Fruit fly (Drosophila melanogaster) whole organism, embryonic: ENCODE measurements around the gene hyd.

Source experiments
- Asciz ChIP-seq: fragments of 200-800 bp; sonication (Bioruptor generic); optimal IDR thresholded peaks from 2 replicates; lab custom pipeline; 2017; ENCODE audit warnings: missing biosample characterization, mild to moderate bottlenecking, missing genetic modification characterization, missing genetic modification reagents
- Atf6 ChIP-seq: fragments of 200-800 bp; sonication (Bioruptor generic); IDR thresholded peaks from 2 replicates; pipeline ENCODE4 v1.3.6; 2022; ENCODE audit warnings: missing biosample characterization, missing genetic modification characterization
- B-H2 ChIP-seq: fragments of 200-800 bp; sonication (Bioruptor generic); optimal IDR thresholded peaks from 2 replicates; lab custom pipeline; 2018; ENCODE audit warnings: missing biosample characterization, mild to moderate bottlenecking, missing genetic modification characterization
- Bdp1 ChIP-seq: fragments of 200-800 bp; sonication (Bioruptor generic); optimal IDR thresholded peaks from 3 replicates; lab custom pipeline; 2016; ENCODE audit warnings: missing biosample characterization, missing genetic modification characterization
- CG10366 ChIP-seq: fragments of 200-800 bp; sonication (Bioruptor generic); IDR thresholded peaks from 2 replicates; pipeline ENCODE4 v1.3.6; 2022; ENCODE audit warnings: missing biosample characterization, missing genetic modification characterization
- CG12236 ChIP-seq: fragments of 200-800 bp; sonication (Bioruptor generic); optimal IDR thresholded peaks from 2 replicates; lab custom pipeline; 2016; ENCODE audit warnings: missing biosample characterization, missing genetic modification characterization
- CG1233 ChIP-seq: fragments of 200-800 bp; sonication (Bioruptor generic); optimal IDR thresholded peaks from 4 replicates; lab custom pipeline; 2018; ENCODE audit warnings: missing biosample characterization, mild to moderate bottlenecking, missing genetic modification characterization
- CG12942 ChIP-seq: fragments of 200-800 bp; sonication (Bioruptor generic); optimal IDR thresholded peaks from 3 replicates; lab custom pipeline; 2016; ENCODE audit warnings: missing biosample characterization, missing genetic modification characterization
- CG13296 ChIP-seq: fragments of 200-800 bp; sonication (Bioruptor generic); optimal IDR thresholded peaks from 3 replicates; lab custom pipeline; 2018; ENCODE audit warnings: missing biosample characterization, mild to moderate bottlenecking, missing genetic modification characterization
- CG13624 ChIP-seq: fragments of 200-800 bp; sonication (Bioruptor generic); optimal IDR thresholded peaks from 2 replicates; lab custom pipeline; 2016; ENCODE audit warnings: missing biosample characterization, missing genetic modification characterization
- CG15269 ChIP-seq: fragments of 200-800 bp; sonication (Bioruptor generic); optimal IDR thresholded peaks from 2 replicates; lab custom pipeline; 2018; ENCODE audit warnings: missing biosample characterization, mild to moderate bottlenecking, missing genetic modification characterization, moderate library complexity
- CG1602 ChIP-seq: fragments of 200-800 bp; sonication (Bioruptor generic); optimal IDR thresholded peaks from 3 replicates; lab custom pipeline; 2016; ENCODE audit warnings: missing biosample characterization, missing genetic modification characterization
- CG17385 ChIP-seq: fragments of 200-800 bp; sonication (Bioruptor generic); optimal IDR thresholded peaks from 3 replicates; lab custom pipeline; 2018; ENCODE audit warnings: missing biosample characterization, mild to moderate bottlenecking, missing genetic modification characterization
- CG17802 ChIP-seq: fragments of 200-800 bp; sonication (Bioruptor generic); optimal IDR thresholded peaks from 2 replicates; lab custom pipeline; 2018; ENCODE audit warnings: missing biosample characterization, mild to moderate bottlenecking, missing genetic modification characterization, moderate library complexity
- CG2116 ChIP-seq: fragments of 200-800 bp; sonication (Bioruptor generic); optimal IDR thresholded peaks from 3 replicates; lab custom pipeline; 2018; ENCODE audit warnings: missing biosample characterization, mild to moderate bottlenecking, missing genetic modification characterization
- CG2129 ChIP-seq: fragments of 200-800 bp; sonication (Bioruptor generic); IDR thresholded peaks from 2 replicates; pipeline ENCODE4 v1.3.6; 2022; ENCODE audit warnings: missing biosample characterization, missing genetic modification characterization; ENCODE audit not compliant: partially characterized antibody
- CG3281 ChIP-seq: fragments of 200-800 bp; sonication (Bioruptor generic); optimal IDR thresholded peaks from 3 replicates; lab custom pipeline; 2017; ENCODE audit warnings: missing biosample characterization, mild to moderate bottlenecking, missing genetic modification characterization
- CG4404 ChIP-seq: fragments of 200-800 bp; sonication (Bioruptor generic); IDR thresholded peaks from 2 replicates; pipeline ENCODE4 v1.3.6; 2022; ENCODE audit warnings: missing biosample characterization, missing genetic modification characterization
- CG4424 ChIP-seq: fragments of 200-800 bp; sonication (Bioruptor generic); optimal IDR thresholded peaks from 3 replicates; lab custom pipeline; 2016; ENCODE audit warnings: missing biosample characterization, missing genetic modification characterization
- CG4707 ChIP-seq: fragments of 200-800 bp; sonication (Bioruptor generic); optimal IDR thresholded peaks from 2 replicates; lab custom pipeline; 2018; ENCODE audit warnings: missing biosample characterization, mild to moderate bottlenecking, missing genetic modification characterization, moderate library complexity
- CG6854 ChIP-seq: fragments of 200-800 bp; sonication (Bioruptor generic); optimal IDR thresholded peaks from 3 replicates; lab custom pipeline; 2017; ENCODE audit warnings: missing biosample characterization, mild to moderate bottlenecking, missing genetic modification characterization
- CG8478 ChIP-seq: fragments of >200 bp; optimal IDR thresholded peaks from 2 replicates; lab custom pipeline; 2018
- CG9797 ChIP-seq: fragments of 200-800 bp; sonication (Bioruptor generic); optimal IDR thresholded peaks from 3 replicates; lab custom pipeline; 2018; ENCODE audit warnings: missing biosample characterization, mild to moderate bottlenecking, missing genetic modification characterization
- CrebB ChIP-seq: fragments of 200-800 bp; sonication (Bioruptor generic); optimal IDR thresholded peaks from 3 replicates; lab custom pipeline; 2018; ENCODE audit warnings: missing biosample characterization, mild to moderate bottlenecking, missing genetic modification characterization
- Dll ChIP-seq: fragments of 200-800 bp; sonication (Bioruptor generic); IDR thresholded peaks from 4 replicates; pipeline ENCODE4 v1.3.6; 2022; ENCODE audit warnings: missing biosample characterization, missing genetic modification characterization; ENCODE audit not compliant: partially characterized antibody
- Fer1 ChIP-seq: fragments of 200-800 bp; sonication (Bioruptor generic); optimal IDR thresholded peaks from 2 replicates; lab custom pipeline; 2017; ENCODE audit warnings: missing biosample characterization, mild to moderate bottlenecking, missing genetic modification characterization
- MESR4 ChIP-seq: fragments of 200-800 bp; sonication (Bioruptor generic); optimal IDR thresholded peaks from 2 replicates; lab custom pipeline; 2018; ENCODE audit warnings: missing biosample characterization, mild to moderate bottlenecking, missing genetic modification characterization, moderate library complexity
- Sin3A ChIP-seq: fragments of >200 bp; optimal IDR thresholded peaks from 2 replicates; lab custom pipeline; 2018
- Sry-δ ChIP-seq: fragments of 200-800 bp; sonication (Bioruptor generic); optimal IDR thresholded peaks from 2 replicates; lab custom pipeline; 2016; ENCODE audit warnings: missing biosample characterization, missing genetic modification characterization
- az2 ChIP-seq: fragments of 200-800 bp; sonication (Bioruptor generic); optimal IDR thresholded peaks from 3 replicates; lab custom pipeline; 2016; ENCODE audit warnings: missing biosample characterization, missing genetic modification characterization
- bigmax ChIP-seq: fragments of 200-800 bp; sonication (Bioruptor generic); optimal IDR thresholded peaks from 2 replicates; lab custom pipeline; 2018; ENCODE audit warnings: missing biosample characterization, mild to moderate bottlenecking, missing genetic modification characterization
- crp ChIP-seq, 2 experiments: fragments of 200-800 bp; sonication (Bioruptor generic); optimal IDR thresholded peaks; 2 replicates in 1 of 2; 3 replicates in 1 of 2; lab custom pipeline; 2017; ENCODE audit warnings: missing biosample characterization in 2 of 2, missing genetic modification characterization in 2 of 2, mild to moderate bottlenecking in 1 of 2, moderate library complexity in 1 of 2
- fd3F ChIP-seq: fragments of 200-800 bp; sonication (Bioruptor generic); optimal IDR thresholded peaks from 2 replicates; lab custom pipeline; 2018; ENCODE audit warnings: missing biosample characterization, mild to moderate bottlenecking, missing genetic modification characterization, moderate library complexity
- gt ChIP-seq: fragments of 200-800 bp; sonication (Bioruptor generic); IDR thresholded peaks from 2 replicates; pipeline ENCODE4 v1.3.6; 2022; ENCODE audit warnings: missing biosample characterization, missing genetic modification characterization
- hkb ChIP-seq, 2 experiments: fragments of 200-800 bp in 1 of 2; fragments of >200 bp in 1 of 2; sonication (Bioruptor generic) in 1 of 2; IDR thresholded peaks in 1 of 2; optimal IDR thresholded peaks in 1 of 2; 2 replicates each; pipeline versions ENCODE4 v1.3.6 to Lab custom; 2017 to 2022; ENCODE audit warnings: missing biosample characterization in 1 of 2, missing genetic modification characterization in 1 of 2
- lbe ChIP-seq: fragments of 200-800 bp; sonication (Bioruptor generic); optimal IDR thresholded peaks from 2 replicates; lab custom pipeline; 2016; ENCODE audit warnings: missing biosample characterization, mild to moderate bottlenecking, missing genetic modification characterization
- lmd ChIP-seq: fragments of 200-800 bp; sonication (Bioruptor generic); IDR thresholded peaks from 2 replicates; pipeline ENCODE4 v1.3.6; 2022; ENCODE audit warnings: missing biosample characterization, missing genetic modification characterization
- lola ChIP-seq, 3 experiments: fragments of >200 bp in 2 of 3; fragments of 200-800 bp in 1 of 3; sonication (Bioruptor generic) in 1 of 3; optimal IDR thresholded peaks; 2 replicates each; lab custom pipeline; 2017 to 2019; ENCODE audit warnings: missing biosample characterization in 3 of 3, missing genetic modification characterization in 3 of 3, mild to moderate bottlenecking in 1 of 3, moderate library complexity in 1 of 3
- maf-S ChIP-seq: fragments of 200-800 bp; sonication (Bioruptor generic); optimal IDR thresholded peaks from 2 replicates; lab custom pipeline; 2016; ENCODE audit warnings: missing biosample characterization, missing genetic modification characterization
- nerfin-1 ChIP-seq: fragments of 200-800 bp; sonication (Bioruptor generic); optimal IDR thresholded peaks from 3 replicates; lab custom pipeline; 2019; ENCODE audit warnings: missing biosample characterization, mild to moderate bottlenecking, missing genetic modification characterization, moderate library complexity
- odd ChIP-seq: fragments of 200-800 bp; sonication (Bioruptor generic); optimal IDR thresholded peaks from 2 replicates; lab custom pipeline; 2017; ENCODE audit warnings: missing biosample characterization, mild to moderate bottlenecking, missing genetic modification characterization
- pan ChIP-seq, 4 experiments: fragments of >200 bp in 3 of 4; fragments of 200-800 bp in 1 of 4; sonication (Bioruptor generic) in 1 of 4; optimal IDR thresholded peaks in 3 of 4; IDR thresholded peaks in 1 of 4; 2 replicates each; pipeline versions ENCODE4 v1.3.6 to Lab custom; 2017 to 2022; ENCODE audit warnings: missing biosample characterization in 2 of 4, missing genetic modification characterization in 2 of 4, mixed read lengths in 1 of 4
- prd ChIP-seq, 3 experiments: fragments of >200 bp in 2 of 3; fragments of 200-800 bp in 1 of 3; sonication (Bioruptor generic) in 1 of 3; optimal IDR thresholded peaks in 2 of 3; IDR thresholded peaks in 1 of 3; 2 replicates in 2 of 3; 3 replicates in 1 of 3; pipeline versions ENCODE4 v1.3.6 to Lab custom; 2017 to 2022; ENCODE audit warnings: missing biosample characterization in 1 of 3, missing genetic modification characterization in 1 of 3
- schlank ChIP-seq: fragments of 200-800 bp; sonication (Bioruptor generic); optimal IDR thresholded peaks from 2 replicates; lab custom pipeline; 2018; ENCODE audit warnings: missing biosample characterization, mild to moderate bottlenecking, missing genetic modification characterization
- slbo ChIP-seq: fragments of 200-800 bp; sonication (Bioruptor generic); IDR thresholded peaks from 2 replicates; pipeline ENCODE4 v1.3.6; 2022; ENCODE audit warnings: missing biosample characterization, missing genetic modification characterization
- sr ChIP-seq: fragments of 200-800 bp; sonication (Bioruptor generic); IDR thresholded peaks from 3 replicates; pipeline ENCODE4 v1.3.6; 2022; ENCODE audit warnings: missing biosample characterization, missing genetic modification characterization

hyd gene

DNA sequence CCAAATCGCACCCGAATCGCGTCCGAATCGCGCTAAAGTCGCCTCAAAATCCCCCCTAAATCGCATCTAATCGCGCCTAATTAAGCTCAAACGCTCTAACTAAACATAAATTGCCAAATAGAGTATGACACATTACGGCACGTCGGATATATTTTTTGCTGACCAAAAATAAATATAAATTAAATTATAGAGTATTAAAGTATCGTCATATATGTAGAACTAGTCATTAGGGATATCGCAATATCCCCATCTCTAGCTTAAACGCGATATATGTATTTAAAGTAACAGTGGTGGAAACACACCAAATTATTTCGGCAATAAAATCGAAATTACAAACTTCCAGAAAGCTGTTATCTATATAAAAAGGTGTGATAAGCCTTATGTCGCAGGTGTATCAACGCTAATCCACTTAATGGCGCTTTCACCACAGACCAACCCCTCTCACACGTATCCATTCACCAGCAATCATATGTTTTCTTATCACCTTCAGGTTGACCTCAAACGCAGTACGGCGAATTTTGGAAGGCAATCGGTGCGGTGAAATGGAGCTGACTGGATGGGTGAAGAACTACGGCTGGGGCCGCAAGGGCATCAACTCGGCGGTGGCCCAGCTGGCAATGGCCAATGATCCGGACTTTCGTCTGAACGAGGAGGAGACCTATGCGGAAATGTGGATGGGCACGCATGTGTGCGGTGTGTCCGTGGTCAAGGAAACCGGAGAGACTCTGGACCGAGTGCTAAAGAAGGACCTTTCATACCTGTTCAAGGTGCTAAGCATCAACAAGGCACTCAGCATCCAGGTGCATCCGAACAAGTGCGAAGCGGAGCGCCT lies 34.2 kb upstream of the hyd start, which contains the start of gene Mpi (continued):
- no peak for TF ChIP-seq gt
- TF ChIP-seq CG1602, result peak; percentile 1
- peak; percentile 27 for TF ChIP-seq CG4424
- TF ChIP-seq CG15269 (tag; lab: Kevin White, UChicago), result no peak
- TF ChIP-seq CG12236 (GFP tag; lab: Kevin White, UChicago), result no peak
- TF ChIP-seq pan (optimal IDR thresholded peaks at IDR 0.05; lab: Kevin White, UChicago), result no peak
- peak in 1 of 2 experiments; percentile 28 for TF ChIP-seq pan (GFP tag; optimal IDR thresholded peaks at IDR 0.05 in 1 of 2, IDR thresholded peaks at IDR 0.05 in 1 of 2)
- TF ChIP-seq MESR4 (GFP tag; lab: Kevin White, UChicago), result peak; percentile 83
- no peak for TF ChIP-seq schlank (tag; lab: Kevin White, UChicago)
- TF ChIP-seq fd3F (GFP tag; lab: Kevin White, UChicago), result peak; percentile 2
- TF ChIP-seq Atf6 (GFP tag; lab: Robert Waterston, UW), result peak; percentile 29
- peak; percentile 36 for TF ChIP-seq B-H2 (GFP tag; lab: Kevin White, UChicago)
- peak; percentile 20 for TF ChIP-seq bigmax
- peak; percentile 67 for TF ChIP-seq Dll (GFP tag; lab: Robert Waterston, UW)
- TF ChIP-seq nerfin-1 (tag; lab: Kevin White, UChicago), result peak; percentile 8
- TF ChIP-seq CG17385, result peak; percentile 40
- TF ChIP-seq CG4707 (GFP tag; lab: Kevin White, UChicago), result peak; percentile 12
- 0 out of 3 replicates have a peak, but pooled peaks have one; percentile 7 for TF ChIP-seq sr (GFP tag; lab: Robert Waterston, UW)
- peak; percentile 25 for TF ChIP-seq CrebB (tag; lab: Kevin White, UChicago)
- TF ChIP-seq CG13296 (GFP tag; lab: Kevin White, UChicago), result peak; percentile 29
- TF ChIP-seq CG4404 (GFP tag; lab: Robert Waterston, UW), result no peak
- peak; percentile 19; the same call in 1 of the 2 replicates for TF ChIP-seq slbo (GFP tag; lab: Robert Waterston, UW)
- peak; percentile 43 for TF ChIP-seq Fer1 (GFP tag; lab: Kevin White, UChicago)
- TF ChIP-seq CG8478 (lab: Kevin White, UChicago), result no peak
- TF ChIP-seq CG17802 (tag; lab: Kevin White, UChicago), result peak; percentile 18
- peak; percentile 13; the same call in 1 of the 2 replicates for TF ChIP-seq CG10366 (GFP tag; lab: Robert Waterston, UW)
- TF ChIP-seq CG2116 (GFP tag; lab: Kevin White, UChicago), result peak; percentile 66
- peak; percentile 8 for TF ChIP-seq CG6854 (GFP tag; lab: Kevin White, UChicago)
- TF ChIP-seq az2 (GFP tag; lab: Kevin White, UChicago), result peak; percentile 37
- TF ChIP-seq lola (GFP tag; optimal IDR thresholded peaks at IDR 0.05; lab: Kevin White, UChicago), result peak in 1 of 3 experiments; percentile 44
- no peak for TF ChIP-seq maf-S (GFP tag; lab: Kevin White, UChicago)
- TF ChIP-seq odd, result no peak
- TF ChIP-seq CG9797 (GFP tag; lab: Kevin White, UChicago), result peak; percentile 6
- peak; percentile 77 for TF ChIP-seq Sry-δ (GFP tag; lab: Kevin White, UChicago)
- peak; percentile 51 for TF ChIP-seq lbe (GFP tag; lab: Kevin White, UChicago)
- peak; percentile 17; the same call in 1 of the 2 replicates for TF ChIP-seq lmd (GFP tag; lab: Robert Waterston, UW)
- TF ChIP-seq Sin3A (lab: Kevin White, UChicago), result no peak
- peak; percentile 33 for TF ChIP-seq CG3281 (GFP tag; lab: Kevin White, UChicago)
- TF ChIP-seq CG2129 (GFP tag; lab: Robert Waterston, UW), result peak; percentile 45; the same call in 1 of the 2 replicates
- TF ChIP-seq CG12942 (GFP tag; lab: Kevin White, UChicago), result peak; percentile 29
- no peak for TF ChIP-seq Asciz
- TF ChIP-seq prd (optimal IDR thresholded peaks at IDR 0.05; lab: Kevin White, UChicago), result no peak
- 0 out of 3 replicates have a peak, but pooled peaks have one; percentile 15 for TF ChIP-seq prd (GFP tag; IDR thresholded peaks at IDR 0.05; lab: Robert Waterston, UW)
- TF ChIP-seq CG1233 (GFP tag; lab: Kevin White, UChicago), result peak; percentile 18
- peak; percentile 28 for TF ChIP-seq CG13624 (GFP tag; lab: Kevin White, UChicago)
- peak in 1 of 2 experiments; percentile 79 for TF ChIP-seq crp (GFP tag; optimal IDR thresholded peaks at IDR 0.05; lab: Kevin White, UChicago)
- TF ChIP-seq hkb (optimal IDR thresholded peaks at IDR 0.05; lab: Kevin White, UChicago), result no peak
- 0 out of 2 replicates have a peak, but pooled peaks have one; percentile 25 for TF ChIP-seq hkb (GFP tag; IDR thresholded peaks at IDR 0.05; lab: Robert Waterston, UW)
- TF ChIP-seq Bdp1 (GFP tag; lab: Kevin White, UChicago), result no peak
